Worm (Caenorhabditis elegans): Measurements from ENCODE around the gene M03F8.5.

The M03F8.5 gene

ce11 chrV:5936691-5937090, at the start of gene M03F8.5, which contains the start of gene M03F8.7:
M03F8.5 (minus strand) TSS chrV:5936791.
M03F8.7 (plus strand) TSS chrV:5936939.
- TF ChIP-seq rec-8 (tag; optimal IDR thresholded peaks at IDR 0.05): no peak
- no peak for TF ChIP-seq lsy-27 (tag; optimal IDR thresholded peaks at IDR 0.05; ENCODE audit: borderline replicate concordance, insufficient read depth)
- TF ChIP-seq ztf-26 (tag; optimal IDR thresholded peaks at IDR 0.05): no peak
- TF ChIP-seq nhr-80 (tag; optimal IDR thresholded peaks at IDR 0.05): no peak
- no peak for TF ChIP-seq xnd-1 (tag; optimal IDR thresholded peaks at IDR 0.05)
- no peak for TF ChIP-seq F10E7.11 (tag; optimal IDR thresholded peaks at IDR 0.05)
- TF ChIP-seq chd-7 (tag; optimal IDR thresholded peaks at IDR 0.05): no peak
- TF ChIP-seq nhr-120 (GFP tag; IDR thresholded peaks at IDR 0.05): no peak
- no peak for TF ChIP-seq hlh-12 (tag; optimal IDR thresholded peaks at IDR 0.05)
- TF ChIP-seq bed-2 (GFP tag; IDR thresholded peaks at IDR 0.05): no peak
- no peak for TF ChIP-seq snpc-1.1 (tag; optimal IDR thresholded peaks at IDR 0.05; ENCODE audit: insufficient read depth)
- TF ChIP-seq C06A6.2 (GFP tag; conservative IDR thresholded peaks at IDR 0.05): no peak
- no peak for TF ChIP-seq sptf-2 (GFP tag; optimal IDR thresholded peaks at IDR 0.05)
- TF ChIP-seq ets-4 (GFP tag; optimal IDR thresholded peaks at IDR 0.05): no peak
- no peak for TF ChIP-seq nhr-27 (tag; optimal IDR thresholded peaks at IDR 0.05)

- no peak for TF ChIP-seq F23B12.7 (tag; optimal IDR thresholded peaks at IDR 0.05; ENCODE audit: insufficient read depth)
- TF ChIP-seq ztf-25 (GFP tag; IDR thresholded peaks at IDR 0.05): no peak
These were observed 47.7 kb upstream of the M03F8.5 start for ce11 chrV:5984244-5984643.

ce11 chrV:5983380-5983779, 46.8 kb upstream of the M03F8.5 start, which contains the start of gene dhs-16:
dhs-16 (plus strand) TSS chrV:5983745.
- TF ChIP-seq snpc-4 (GFP tag; optimal IDR thresholded peaks at IDR 0.05): no peak
- no peak for TF ChIP-seq snpc-4 (tag; optimal IDR thresholded peaks at IDR 0.05)
- TF ChIP-seq egl-18 (GFP tag; IDR thresholded peaks at IDR 0.05): no peak
- TF ChIP-seq F57A8.1 (GFP tag; optimal IDR thresholded peaks at IDR 0.05): no peak
- TF ChIP-seq pha-4 (tag; optimal IDR thresholded peaks at IDR 0.05): no peak
- TF ChIP-seq Y79H2A.3 (GFP tag; conservative IDR thresholded peaks at IDR 0.05): no peak
- TF ChIP-seq ceh-100 (GFP tag; IDR thresholded peaks at IDR 0.05): no peak
- TF ChIP-seq ceh-40 (GFP tag; IDR thresholded peaks at IDR 0.05): no peak
- TF ChIP-seq F37B4.10 (GFP tag; IDR thresholded peaks at IDR 0.05): no peak
- TF ChIP-seq C17E4.6 (GFP tag; IDR thresholded peaks at IDR 0.05): no peak
- no peak for TF ChIP-seq cebp-2 (GFP tag; IDR thresholded peaks at IDR 0.05)
- TF ChIP-seq B0019.2 (GFP tag; conservative IDR thresholded peaks at IDR 0.05): no peak
- no peak for TF ChIP-seq lin-35 (GFP tag; optimal IDR thresholded peaks at IDR 0.05)
- TF ChIP-seq F57C9.4 (tag; optimal IDR thresholded peaks at IDR 0.05): no peak

DNA sequence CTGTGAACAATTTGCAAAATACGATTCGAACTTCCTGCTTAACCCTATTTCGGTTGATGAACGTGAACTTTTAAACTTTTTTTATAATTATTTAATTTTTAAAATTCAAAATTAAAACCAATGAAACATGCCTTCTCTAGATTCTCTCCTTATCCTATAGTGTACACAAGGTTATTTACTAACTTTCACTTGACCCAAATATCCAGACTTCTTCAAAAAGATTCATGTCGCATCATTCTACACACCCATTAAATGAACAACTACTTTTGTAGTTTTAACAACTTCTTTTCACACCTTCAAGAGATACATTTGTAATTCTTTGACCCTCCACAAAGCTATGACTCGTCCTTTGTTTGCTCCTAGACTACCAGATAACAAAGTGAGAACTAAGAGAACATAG, 46.1 kb upstream of the M03F8.5 start:
- TF ChIP-seq F33H1.4 (GFP tag; IDR thresholded peaks at IDR 0.05): no peak
- no peak for TF ChIP-seq F49E8.2 (tag; optimal IDR thresholded peaks at IDR 0.05; ENCODE audit: insufficient read depth)
- TF ChIP-seq ccch-3 (GFP tag; optimal IDR thresholded peaks at IDR 0.05): no peak
- no peak for TF ChIP-seq D2030.7 (GFP tag; IDR thresholded peaks at IDR 0.05)
- TF ChIP-seq dpl-1 (GFP tag; optimal IDR thresholded peaks at IDR 0.05): no peak
- TF ChIP-seq rpc-1 (optimal IDR thresholded peaks at IDR 0.05): no peak
- TF ChIP-seq rpc-1 (tag; optimal IDR thresholded peaks at IDR 0.05): no peak
- TF ChIP-seq aptf-2 (GFP tag; conservative IDR thresholded peaks at IDR 0.05): no peak
- no peak for TF ChIP-seq ceh-79 (tag; optimal IDR thresholded peaks at IDR 0.05)
- TF ChIP-seq zim-3 (tag; optimal IDR thresholded peaks at IDR 0.05): no peak
- no peak for TF ChIP-seq mes-4 (tag; optimal IDR thresholded peaks at IDR 0.05)
- TF ChIP-seq sdz-38 (tag; optimal IDR thresholded peaks at IDR 0.05): no peak
- TF ChIP-seq nfya-2 (GFP tag; IDR thresholded peaks at IDR 0.05): no peak
- TF ChIP-seq lag-1 (GFP tag; IDR thresholded peaks at IDR 0.05): no peak
- TF ChIP-seq lin-40 (tag; optimal IDR thresholded peaks at IDR 0.05): no peak
- no peak for TF ChIP-seq ets-4 (GFP tag; optimal IDR thresholded peaks at IDR 0.05)
- TF ChIP-seq F37B4.10 (GFP tag; IDR thresholded peaks at IDR 0.05): no peak
- TF ChIP-seq hmg-20 (GFP tag; IDR thresholded peaks at IDR 0.05): no peak

Measured in whole organism, young adult.